Comparison of ENCODE assay signal across 7 worm cellular contexts in genomic region chrIV:12078907-12079523, ce11.
TF ChIP-seq lines count a peak whose summit lies in the region.

Gene lex-1, plus strand, starts transcription at chrIV:12079473.

TF ChIP-seq in whole organism, L1 larva, 84 proteins besides CTCF, POLR2A, EP300 and RAD21 (continues in another document):
- TF ChIP-seq zip-4 (GFP tag; optimal IDR thresholded peaks at IDR 0.05; lab: Kevin White, UChicago) (no peak), pqm-1 (tag; optimal IDR thresholded peaks at IDR 0.05; lab: Kevin White, UChicago) (no peak), lin-13 (GFP tag; optimal IDR thresholded peaks at IDR 0.05; lab: Kevin White, UChicago) (no peak), ets-5 (GFP tag; IDR thresholded peaks at IDR 0.05; lab: Robert Waterston, UW) (no peak), fkh-10 (GFP tag; optimal IDR thresholded peaks at IDR 0.05; lab: Kevin White, UChicago) (no peak), zag-1 (tag; optimal IDR thresholded peaks at IDR 0.05; lab: Kevin White, UChicago) (no peak), ceh-8 (GFP tag; optimal IDR thresholded peaks at IDR 0.05; lab: Kevin White, UChicago) (no peak), aly-2 (tag; optimal IDR thresholded peaks at IDR 0.05; lab: Kevin White, UChicago) (no peak), elt-3 (tag; optimal IDR thresholded peaks at IDR 0.05; lab: Kevin White, UChicago) (no peak), ceh-90 (tag; optimal IDR thresholded peaks at IDR 0.05; lab: Kevin White, UChicago) (no peak), blmp-1 (tag; optimal IDR thresholded peaks at IDR 0.05; lab: Kevin White, UChicago) (peak; percentile 86), lir-3 (tag; optimal IDR thresholded peaks at IDR 0.05; lab: Kevin White, UChicago; ENCODE audit: poor library complexity) (no peak), fos-1 (tag; optimal IDR thresholded peaks at IDR 0.05; lab: Kevin White, UChicago) (no peak), unc-98 (GFP tag; IDR thresholded peaks at IDR 0.05; lab: Robert Waterston, UW) (no peak)

TF ChIP-seq in whole organism, L2 larva, 48 proteins besides CTCF, POLR2A, EP300 and RAD21 (continues in another document):
- no peak for TF ChIP-seq unc-39 (tag; optimal IDR thresholded peaks at IDR 0.05; lab: Kevin White, UChicago)
- TF ChIP-seq lin-13 (GFP tag; optimal IDR thresholded peaks at IDR 0.05; lab: Kevin White, UChicago): peak; percentile 34
- TF ChIP-seq nhr-12 (tag; optimal IDR thresholded peaks at IDR 0.05; lab: Kevin White, UChicago): no peak
- no peak for TF ChIP-seq nhr-25 (tag; optimal IDR thresholded peaks at IDR 0.05; lab: Kevin White, UChicago)
- TF ChIP-seq nhr-23 (tag; optimal IDR thresholded peaks at IDR 0.05; lab: Kevin White, UChicago): no peak
- no peak for TF ChIP-seq alr-1 (tag; optimal IDR thresholded peaks at IDR 0.05; lab: Kevin White, UChicago)
- no peak for TF ChIP-seq sem-4 (tag; optimal IDR thresholded peaks at IDR 0.05; lab: Kevin White, UChicago)
- TF ChIP-seq mab-5 (tag; optimal IDR thresholded peaks at IDR 0.05; lab: Kevin White, UChicago): no peak
- TF ChIP-seq ceh-16 (tag; optimal IDR thresholded peaks at IDR 0.05; lab: Kevin White, UChicago): no peak
- peak; percentile 10 for TF ChIP-seq crh-2 (tag; optimal IDR thresholded peaks at IDR 0.05; lab: Kevin White, UChicago)
- peak; percentile 60 for TF ChIP-seq C34F6.9 (tag; optimal IDR thresholded peaks at IDR 0.05; lab: Kevin White, UChicago)
- TF ChIP-seq lsy-2 (tag; optimal IDR thresholded peaks at IDR 0.05; lab: Kevin White, UChicago): peak in 1 of 2 experiments; percentile 66
- no peak for TF ChIP-seq ztf-11 (tag; optimal IDR thresholded peaks at IDR 0.05; lab: Kevin White, UChicago)
- TF ChIP-seq unc-55 (GFP tag; optimal IDR thresholded peaks at IDR 0.05; lab: Kevin White, UChicago): peak; percentile 72

TF ChIP-seq in whole organism, L3 larva, 47 proteins besides CTCF, POLR2A, EP300 and RAD21 (continues in another document):
- TF ChIP-seq ztf-11 (tag; optimal IDR thresholded peaks at IDR 0.05; lab: Kevin White, UChicago): no peak
- no peak for TF ChIP-seq mml-1 (tag; optimal IDR thresholded peaks at IDR 0.05; lab: Kevin White, UChicago)
- TF ChIP-seq pha-4 (tag; optimal IDR thresholded peaks at IDR 0.05; lab: Kevin White, UChicago): peak; percentile 77
- TF ChIP-seq fkh-10 (GFP tag; optimal IDR thresholded peaks at IDR 0.05; lab: Kevin White, UChicago): no peak
- TF ChIP-seq nhr-77 (tag; optimal IDR thresholded peaks at IDR 0.05; lab: Kevin White, UChicago): no peak
- TF ChIP-seq ceh-9 (tag; optimal IDR thresholded peaks at IDR 0.05; lab: Kevin White, UChicago): no peak
- no peak for TF ChIP-seq pqm-1 (tag; optimal IDR thresholded peaks at IDR 0.05; lab: Kevin White, UChicago)
- no peak for TF ChIP-seq nhr-67 (tag; optimal IDR thresholded peaks at IDR 0.05; lab: Kevin White, UChicago)
- TF ChIP-seq jun-1 (tag; optimal IDR thresholded peaks at IDR 0.05; lab: Kevin White, UChicago): peak; percentile 12
- no peak for TF ChIP-seq nhr-237 (tag; optimal IDR thresholded peaks at IDR 0.05; lab: Kevin White, UChicago)
- TF ChIP-seq ceh-28 (tag; optimal IDR thresholded peaks at IDR 0.05; lab: Kevin White, UChicago): no peak
- TF ChIP-seq ceh-16 (tag; optimal IDR thresholded peaks at IDR 0.05; lab: Kevin White, UChicago): no peak
- TF ChIP-seq ztf-4 (tag; optimal IDR thresholded peaks at IDR 0.05; lab: Kevin White, UChicago): no peak
- TF ChIP-seq lin-39 (tag; optimal IDR thresholded peaks at IDR 0.05; lab: Kevin White, UChicago): no peak
- no peak for TF ChIP-seq unc-62 (GFP tag; optimal IDR thresholded peaks at IDR 0.05; lab: Kevin White, UChicago)

TF ChIP-seq in whole organism, L4 larva, 104 proteins besides CTCF, POLR2A, EP300 and RAD21 (continues in another document):
- TF ChIP-seq ctbp-1 (GFP tag; IDR thresholded peaks at IDR 0.05; lab: Robert Waterston, UW) (no peak), daf-19 (GFP tag; conservative IDR thresholded peaks at IDR 0.05; lab: Robert Waterston, UW) (no peak), lin-38 (GFP tag; IDR thresholded peaks at IDR 0.05; lab: Robert Waterston, UW) (peak; percentile 81), Y48G9A.11 (GFP tag; IDR thresholded peaks at IDR 0.05; lab: Robert Waterston, UW) (no peak), nhr-25 (tag; optimal IDR thresholded peaks at IDR 0.05; lab: Kevin White, UChicago; ENCODE audit: borderline replicate concordance, insufficient read depth) (no peak), hlh-30 (tag; optimal IDR thresholded peaks at IDR 0.05; lab: Kevin White, UChicago; ENCODE audit: insufficient read depth) (peak; percentile 90), hif-1 (tag; optimal IDR thresholded peaks at IDR 0.05; lab: Kevin White, UChicago) (peak in 1 of 2 experiments; percentile 1), nhr-102 (tag; optimal IDR thresholded peaks at IDR 0.05; lab: Kevin White, UChicago) (no peak), F44E2.7 (GFP tag; IDR thresholded peaks at IDR 0.05; lab: Robert Waterston, UW) (no peak), lsy-2 (tag; optimal IDR thresholded peaks at IDR 0.05; lab: Kevin White, UChicago) (peak in 1 of 2 experiments; percentile 64), nhr-28 (tag; optimal IDR thresholded peaks at IDR 0.05; lab: Kevin White, UChicago) (peak; percentile 19), mes-2 (tag; optimal IDR thresholded peaks at IDR 0.05; lab: Kevin White, UChicago; ENCODE audit: poor library complexity, severe bottlenecking) (no peak), fos-1 (tag; optimal IDR thresholded peaks at IDR 0.05; lab: Kevin White, UChicago) (no peak)

TF ChIP-seq in whole organism, late embryonic, 69 proteins besides CTCF, POLR2A, EP300 and RAD21 (continues in another document):
- TF ChIP-seq hlh-30 (tag; optimal IDR thresholded peaks at IDR 0.05; lab: Kevin White, UChicago; ENCODE audit: insufficient read depth) (peak; percentile 75), ceh-24 (tag; optimal IDR thresholded peaks at IDR 0.05; lab: Kevin White, UChicago) (no peak), Y22D7AL.16 (tag; optimal IDR thresholded peaks at IDR 0.05; lab: Kevin White, UChicago) (no peak), pros-1 (tag; optimal IDR thresholded peaks at IDR 0.05; lab: Kevin White, UChicago) (no peak), elt-4 (tag; optimal IDR thresholded peaks at IDR 0.05; lab: Kevin White, UChicago) (no peak), pha-2 (tag; optimal IDR thresholded peaks at IDR 0.05; lab: Kevin White, UChicago) (no peak), C08G9.2 (tag; optimal IDR thresholded peaks at IDR 0.05; lab: Kevin White, UChicago) (no peak), ceh-6 (GFP tag; optimal IDR thresholded peaks at IDR 0.05; lab: Kevin White, UChicago) (no peak), ceh-30 (tag; optimal IDR thresholded peaks at IDR 0.05; lab: Kevin White, UChicago) (no peak), ahr-1 (tag; optimal IDR thresholded peaks at IDR 0.05; lab: Kevin White, UChicago) (no peak), T23F11.4 (GFP tag; optimal IDR thresholded peaks at IDR 0.05; lab: Kevin White, UChicago) (no peak), nfya-1 (tag; optimal IDR thresholded peaks at IDR 0.05; lab: Kevin White, UChicago) (peak; percentile 38), sdc-2 (tag; optimal IDR thresholded peaks at IDR 0.05; lab: Kevin White, UChicago) (no peak), lin-11 (tag; optimal IDR thresholded peaks at IDR 0.05; lab: Kevin White, UChicago) (no peak), ceh-31 (tag; optimal IDR thresholded peaks at IDR 0.05; lab: Kevin White, UChicago) (peak; percentile 26)

TF ChIP-seq in whole organism, mixed stage, embryonic, 35 proteins besides CTCF, POLR2A, EP300 and RAD21 (continues in another document):
- no peak for TF ChIP-seq sptf-1 (tag; optimal IDR thresholded peaks at IDR 0.05; lab: Kevin White, UChicago)
- TF ChIP-seq elt-3 (tag; optimal IDR thresholded peaks at IDR 0.05; lab: Kevin White, UChicago): no peak
- no peak for TF ChIP-seq drap-1 (GFP tag; optimal IDR thresholded peaks at IDR 0.05; lab: Kevin White, UChicago)
- peak; percentile 10 for TF ChIP-seq lsy-2 (tag; optimal IDR thresholded peaks at IDR 0.05; lab: Kevin White, UChicago)
- no peak for TF ChIP-seq nhr-28 (tag; optimal IDR thresholded peaks at IDR 0.05; lab: Kevin White, UChicago)
- no peak for TF ChIP-seq lin-32 (GFP tag; optimal IDR thresholded peaks at IDR 0.05; lab: Kevin White, UChicago)
- no peak for TF ChIP-seq ztf-11 (tag; optimal IDR thresholded peaks at IDR 0.05; lab: Kevin White, UChicago)
- no peak for TF ChIP-seq pha-4 (tag; optimal IDR thresholded peaks at IDR 0.05; lab: Kevin White, UChicago)
- no peak for TF ChIP-seq nhr-237 (tag; optimal IDR thresholded peaks at IDR 0.05; lab: Kevin White, UChicago)
- no peak for TF ChIP-seq elt-1 (tag; optimal IDR thresholded peaks at IDR 0.05; lab: Kevin White, UChicago; ENCODE audit: borderline replicate concordance, insufficient read depth)
- no peak for TF ChIP-seq ceh-83 (GFP tag; optimal IDR thresholded peaks at IDR 0.05; lab: Kevin White, UChicago)
- no peak for TF ChIP-seq sem-2 (GFP tag; optimal IDR thresholded peaks at IDR 0.05; lab: Kevin White, UChicago)
- TF ChIP-seq M03D4.4 (tag; optimal IDR thresholded peaks at IDR 0.05; lab: Kevin White, UChicago): no peak
- TF ChIP-seq snpc-4 (tag; optimal IDR thresholded peaks at IDR 0.05; lab: Kevin White, UChicago): no peak
- TF ChIP-seq ceh-39 (tag; optimal IDR thresholded peaks at IDR 0.05; lab: Kevin White, UChicago): no peak
- no peak for TF ChIP-seq hlh-1 (tag; optimal IDR thresholded peaks at IDR 0.05; lab: Kevin White, UChicago)

TF ChIP-seq in whole organism, young adult, 124 proteins besides CTCF, POLR2A, EP300 and RAD21 (continues in another document):
- TF ChIP-seq lin-54 (GFP tag; optimal IDR thresholded peaks at IDR 0.05; lab: Kevin White, UChicago): peak; percentile 26
- TF ChIP-seq lir-1 (GFP tag; conservative IDR thresholded peaks at IDR 0.05; lab: Robert Waterston, UW): no peak
- no peak for TF ChIP-seq Y67H2A.10 (GFP tag; conservative IDR thresholded peaks at IDR 0.05; lab: Robert Waterston, UW)
- TF ChIP-seq lin-35 (GFP tag; optimal IDR thresholded peaks at IDR 0.05; lab: Kevin White, UChicago): peak in 1 of 3 experiments; percentile 21
- TF ChIP-seq hrde-1 (tag; optimal IDR thresholded peaks at IDR 0.05; lab: Kevin White, UChicago; ENCODE audit: borderline replicate concordance): no peak
- no peak for TF ChIP-seq hmg-1.2 (GFP tag; IDR thresholded peaks at IDR 0.05; lab: Robert Waterston, UW)
- TF ChIP-seq ceh-58 (GFP tag; IDR thresholded peaks at IDR 0.05; lab: Robert Waterston, UW): no peak
- TF ChIP-seq nhr-179 (tag; optimal IDR thresholded peaks at IDR 0.05; lab: Kevin White, UChicago): no peak
- TF ChIP-seq F57C9.4 (tag; optimal IDR thresholded peaks at IDR 0.05; lab: Kevin White, UChicago): no peak
- no peak for TF ChIP-seq ceh-79 (tag; optimal IDR thresholded peaks at IDR 0.05; lab: Kevin White, UChicago)
- TF ChIP-seq attf-5 (GFP tag; optimal IDR thresholded peaks at IDR 0.05; lab: Kevin White, UChicago): peak; percentile 61
- TF ChIP-seq aptf-2 (GFP tag; conservative IDR thresholded peaks at IDR 0.05; lab: Robert Waterston, UW): no peak
- TF ChIP-seq ZK185.1 (tag; optimal IDR thresholded peaks at IDR 0.05; lab: Kevin White, UChicago; ENCODE audit: poor library complexity, severe bottlenecking): no peak
- no peak for TF ChIP-seq madf-3 (GFP tag; IDR thresholded peaks at IDR 0.05; lab: Robert Waterston, UW)
- TF ChIP-seq egrh-3 (GFP tag; IDR thresholded peaks at IDR 0.05; lab: Robert Waterston, UW): no peak
- no peak for TF ChIP-seq lsl-1 (GFP tag; optimal IDR thresholded peaks at IDR 0.05; lab: Kevin White, UChicago)
- no peak for TF ChIP-seq D2030.7 (GFP tag; IDR thresholded peaks at IDR 0.05; lab: Robert Waterston, UW)
- TF ChIP-seq let-607 (tag; optimal IDR thresholded peaks at IDR 0.05; lab: Kevin White, UChicago): no peak
